Fruit fly (Drosophila melanogaster) whole organism, embryonic: ENCODE results near the gene baf.
A peak's percentile ranks its signal among the peaks of the same experiment; 100 is the strongest.

Source experiments
- Asciz ChIP-seq: fragments of 200-800 bp; sonication (Bioruptor generic); optimal IDR thresholded peaks from 2 replicates; lab custom pipeline; 2017; ENCODE audit warnings: missing biosample characterization, mild to moderate bottlenecking, missing genetic modification characterization, missing genetic modification reagents
- Bgb ChIP-seq: fragments of 200-800 bp; sonication (Bioruptor generic); IDR thresholded peaks from 2 replicates; pipeline ENCODE4 v1.3.6; 2022; ENCODE audit warnings: missing biosample characterization, missing genetic modification characterization; ENCODE audit not compliant: partially characterized antibody
- CG10366 ChIP-seq: fragments of 200-800 bp; sonication (Bioruptor generic); IDR thresholded peaks from 2 replicates; pipeline ENCODE4 v1.3.6; 2022; ENCODE audit warnings: missing biosample characterization, missing genetic modification characterization
- CG10543 ChIP-seq: fragments of 200-800 bp; sonication (Bioruptor generic); optimal IDR thresholded peaks from 3 replicates; lab custom pipeline; 2017; ENCODE audit warnings: missing biosample characterization, mild to moderate bottlenecking, missing genetic modification characterization, moderate library complexity
- CG10565 ChIP-seq: fragments of 200-800 bp; sonication (Bioruptor generic); optimal IDR thresholded peaks from 3 replicates; lab custom pipeline; 2016; ENCODE audit warnings: missing biosample characterization, mild to moderate bottlenecking, missing genetic modification characterization
- CG11696 ChIP-seq: fragments of 200-800 bp; sonication (Bioruptor generic); IDR thresholded peaks from 2 replicates; pipeline ENCODE4 v1.3.6; 2022; ENCODE audit warnings: missing biosample characterization, missing genetic modification characterization
- CG12659 ChIP-seq: fragments of 200-800 bp; sonication (Bioruptor generic); optimal IDR thresholded peaks from 3 replicates; lab custom pipeline; 2017; ENCODE audit warnings: mild to moderate bottlenecking, missing biosample characterization, missing genetic modification reagents, missing genetic modification characterization
- CG13123 ChIP-seq: fragments of 200-800 bp; sonication (Bioruptor generic); optimal IDR thresholded peaks from 2 replicates; lab custom pipeline; 2016; ENCODE audit warnings: missing biosample characterization, missing genetic modification characterization
- CG13296 ChIP-seq: fragments of 200-800 bp; sonication (Bioruptor generic); optimal IDR thresholded peaks from 3 replicates; lab custom pipeline; 2018; ENCODE audit warnings: missing biosample characterization, mild to moderate bottlenecking, missing genetic modification characterization
- CG14860 ChIP-seq: fragments of 200-800 bp; sonication (Bioruptor generic); IDR thresholded peaks from 3 replicates; pipeline ENCODE4 v1.3.6; 2022; ENCODE audit warnings: missing biosample characterization, missing genetic modification characterization; ENCODE audit not compliant: partially characterized antibody
- CG15479 ChIP-seq: fragments of 200-800 bp; sonication (Bioruptor generic); optimal IDR thresholded peaks from 3 replicates; lab custom pipeline; 2019; ENCODE audit warnings: missing biosample characterization, mild to moderate bottlenecking, missing genetic modification characterization, moderate library complexity
- CG1603 ChIP-seq: fragments of 200-800 bp; sonication (Bioruptor generic); optimal IDR thresholded peaks from 2 replicates; lab custom pipeline; 2019; ENCODE audit warnings: missing biosample characterization, mild to moderate bottlenecking, missing genetic modification characterization, moderate library complexity
- CG16779 ChIP-seq: fragments of 200-800 bp; sonication (Bioruptor generic); IDR thresholded peaks from 2 replicates; pipeline ENCODE4 v1.3.6; 2022; ENCODE audit warnings: missing biosample characterization, missing genetic modification characterization
- CG18599 ChIP-seq: fragments of 200-800 bp; sonication (Bioruptor generic); optimal IDR thresholded peaks from 3 replicates; lab custom pipeline; 2017; ENCODE audit warnings: missing biosample characterization, missing genetic modification characterization, mild to moderate bottlenecking, moderate library complexity, missing genetic modification reagents
- CG2712 ChIP-seq: fragments of 200-800 bp; optimal IDR thresholded peaks from 3 replicates; lab custom pipeline; 2019; ENCODE audit warnings: missing biosample characterization, mild to moderate bottlenecking, missing genetic modification characterization, moderate library complexity
- CG30403 ChIP-seq: fragments of 200-800 bp; sonication (Bioruptor generic); optimal IDR thresholded peaks from 3 replicates; lab custom pipeline; 2016; ENCODE audit warnings: missing biosample characterization, missing genetic modification characterization
- CG4854 ChIP-seq: fragments of 200-800 bp; sonication (Bioruptor generic); optimal IDR thresholded peaks from 2 replicates; lab custom pipeline; 2016; ENCODE audit warnings: missing biosample characterization, missing genetic modification characterization, inconsistent platforms
- CG6683 ChIP-seq: fragments of 200-800 bp; sonication (Bioruptor generic); optimal IDR thresholded peaks from 2 replicates; lab custom pipeline; 2017; ENCODE audit warnings: missing biosample characterization, mild to moderate bottlenecking, missing genetic modification characterization, missing genetic modification reagents
- CG6689 ChIP-seq: fragments of 200-800 bp; sonication (Bioruptor generic); IDR thresholded peaks from 2 replicates; pipeline ENCODE4 v1.3.6; 2022; ENCODE audit warnings: missing biosample characterization, missing genetic modification characterization
- CG7786 ChIP-seq: fragments of 200-800 bp; sonication (Bioruptor generic); optimal IDR thresholded peaks from 2 replicates; lab custom pipeline; 2016; ENCODE audit warnings: missing biosample characterization, missing genetic modification characterization
- CG8290 ChIP-seq, 3 experiments: fragments of 200-800 bp; sonication (Bioruptor generic); optimal IDR thresholded peaks; 2 replicates each; lab custom pipeline; 2016 to 2019; ENCODE audit warnings: missing biosample characterization in 3 of 3, missing genetic modification characterization in 3 of 3, mild to moderate bottlenecking in 2 of 3, moderate library complexity in 1 of 3
- CG9817 ChIP-seq: fragments of 200-800 bp; sonication (Bioruptor generic); optimal IDR thresholded peaks from 2 replicates; lab custom pipeline; 2018; ENCODE audit warnings: missing biosample characterization, mild to moderate bottlenecking, missing genetic modification characterization, moderate library complexity
- CHES-1-like ChIP-seq: fragments of 200-800 bp; sonication (Bioruptor generic); optimal IDR thresholded peaks from 2 replicates; lab custom pipeline; 2016; ENCODE audit warnings: missing biosample characterization, missing genetic modification characterization
- Dad ChIP-seq: fragments of 200-800 bp; sonication (Bioruptor generic); optimal IDR thresholded peaks from 3 replicates; lab custom pipeline; 2016; ENCODE audit warnings: missing biosample characterization, missing genetic modification characterization
- Dll ChIP-seq: fragments of 200-800 bp; sonication (Bioruptor generic); IDR thresholded peaks from 4 replicates; pipeline ENCODE4 v1.3.6; 2022; ENCODE audit warnings: missing biosample characterization, missing genetic modification characterization; ENCODE audit not compliant: partially characterized antibody
- Fer1 ChIP-seq: fragments of 200-800 bp; sonication (Bioruptor generic); optimal IDR thresholded peaks from 2 replicates; lab custom pipeline; 2017; ENCODE audit warnings: missing biosample characterization, mild to moderate bottlenecking, missing genetic modification characterization
- Gug ChIP-seq: fragments of 200-800 bp; sonication (Bioruptor generic); IDR thresholded peaks from 4 replicates; pipeline ENCODE4 v1.3.6; 2022; ENCODE audit warnings: missing biosample characterization, missing genetic modification characterization
- HmgZ ChIP-seq: fragments of 200-800 bp; sonication (Bioruptor generic); optimal IDR thresholded peaks from 2 replicates; lab custom pipeline; 2018; ENCODE audit warnings: missing biosample characterization, mild to moderate bottlenecking, missing genetic modification characterization
- Med ChIP-seq: fragments of 200-800 bp; sonication (Bioruptor generic); peaks from one replicate; lab custom pipeline; 2016; ENCODE audit warnings: missing biosample characterization, missing genetic modification characterization, mild to moderate bottlenecking, inconsistent platforms, moderate library complexity
- Mes4 ChIP-seq: fragments of 200-800 bp; sonication (Bioruptor generic); optimal IDR thresholded peaks from 2 replicates; lab custom pipeline; 2016; ENCODE audit warnings: missing biosample characterization, missing genetic modification characterization
- Sox102F ChIP-seq: fragments of 200-800 bp; sonication (Bioruptor generic); optimal IDR thresholded peaks from 2 replicates; lab custom pipeline; 2018; ENCODE audit warnings: missing biosample characterization, mild to moderate bottlenecking, missing genetic modification characterization, moderate library complexity
- Trl ChIP-seq, 3 experiments: fragments of >200 bp in 2 of 3; fragments of 200-800 bp in 1 of 3; sonication (Bioruptor generic) in 1 of 3; optimal IDR thresholded peaks; 2 replicates in 1 of 3; 3 replicates in 2 of 3; lab custom pipeline; 2016 to 2017; ENCODE audit warnings: missing biosample characterization in 1 of 3, missing genetic modification characterization in 1 of 3
- bsh ChIP-seq, 2 experiments: fragments of 200-800 bp; sonication (Bioruptor generic); optimal IDR thresholded peaks; 2 replicates each; lab custom pipeline; 2017 to 2018; ENCODE audit warnings: mild to moderate bottlenecking in 2 of 2, missing biosample characterization in 2 of 2, missing genetic modification characterization in 2 of 2, moderate library complexity in 1 of 2
- caup ChIP-seq: fragments of 200-800 bp; sonication (Bioruptor generic); optimal IDR thresholded peaks from 3 replicates; lab custom pipeline; 2017; ENCODE audit warnings: missing biosample characterization, mild to moderate bottlenecking, missing genetic modification characterization, moderate library complexity; ENCODE audit not compliant: severe bottlenecking
- dimm ChIP-seq: fragments of 200-800 bp; sonication (Bioruptor generic); IDR thresholded peaks from 2 replicates; pipeline ENCODE4 v1.3.6; 2022; ENCODE audit warnings: missing biosample characterization, missing genetic modification characterization
- en ChIP-seq: fragments of 200-800 bp; sonication (Bioruptor generic); optimal IDR thresholded peaks from 2 replicates; lab custom pipeline; 2016; ENCODE audit warnings: missing biosample characterization, missing genetic modification characterization
- gce ChIP-seq: fragments of 200-800 bp; sonication (Bioruptor generic); IDR thresholded peaks from 3 replicates; pipeline ENCODE4 v1.3.6; 2022; ENCODE audit warnings: missing biosample characterization, missing genetic modification characterization
- gfzf ChIP-seq: fragments of 200-800 bp; sonication (Bioruptor generic); optimal IDR thresholded peaks from 2 replicates; lab custom pipeline; 2016; ENCODE audit warnings: missing biosample characterization, mild to moderate bottlenecking, missing genetic modification characterization, moderate library complexity
- grn ChIP-seq: fragments of 200-800 bp; sonication (Bioruptor generic); optimal IDR thresholded peaks from 3 replicates; lab custom pipeline; 2017; ENCODE audit warnings: missing biosample characterization, missing genetic modification characterization
- gsb-n ChIP-seq: fragments of 200-800 bp; sonication (Bioruptor generic); optimal IDR thresholded peaks from 3 replicates; lab custom pipeline; 2018; ENCODE audit warnings: missing biosample characterization, mild to moderate bottlenecking, missing genetic modification characterization
- otp ChIP-seq: fragments of 200-800 bp; sonication (Bioruptor generic); IDR thresholded peaks from 3 replicates; pipeline ENCODE4, ENCODE4 v1.3.6; 2022; ENCODE audit warnings: missing biosample characterization, missing genetic modification characterization
- p53 ChIP-seq: fragments of 200-800 bp; sonication (Bioruptor generic); optimal IDR thresholded peaks from 2 replicates; lab custom pipeline; 2016; ENCODE audit warnings: missing biosample characterization, missing genetic modification characterization
- pan ChIP-seq, 4 experiments: fragments of >200 bp in 3 of 4; fragments of 200-800 bp in 1 of 4; sonication (Bioruptor generic) in 1 of 4; optimal IDR thresholded peaks in 3 of 4; IDR thresholded peaks in 1 of 4; 2 replicates each; pipeline versions ENCODE4 v1.3.6 to Lab custom; 2017 to 2022; ENCODE audit warnings: missing biosample characterization in 2 of 4, missing genetic modification characterization in 2 of 4, mixed read lengths in 1 of 4
- ranshi ChIP-seq: fragments of 200-800 bp; sonication (Bioruptor generic); IDR thresholded peaks from 2 replicates; pipeline ENCODE4 v1.3.6; 2022; ENCODE audit warnings: missing biosample characterization, missing genetic modification characterization
- sima ChIP-seq: fragments of 200-800 bp; sonication (Bioruptor generic); optimal IDR thresholded peaks from 2 replicates; lab custom pipeline; 2016; ENCODE audit warnings: missing biosample characterization, missing genetic modification characterization
- sob ChIP-seq: fragments of 200-800 bp; sonication (Bioruptor generic); IDR thresholded peaks from 2 replicates; pipeline ENCODE4 v1.3.6; 2022; ENCODE audit warnings: missing biosample characterization, missing genetic modification characterization
- sr ChIP-seq: fragments of 200-800 bp; sonication (Bioruptor generic); IDR thresholded peaks from 3 replicates; pipeline ENCODE4 v1.3.6; 2022; ENCODE audit warnings: missing biosample characterization, missing genetic modification characterization
- tap ChIP-seq: fragments of 200-800 bp; optimal IDR thresholded peaks from 3 replicates; lab custom pipeline; 2019; ENCODE audit warnings: missing biosample characterization, mild to moderate bottlenecking, missing genetic modification characterization, moderate library complexity
- zf30C ChIP-seq: fragments of 200-800 bp; sonication (Bioruptor generic); optimal IDR thresholded peaks from 3 replicates; lab custom pipeline; 2018; ENCODE audit warnings: missing biosample characterization, mild to moderate bottlenecking, missing genetic modification characterization

The baf gene

DNA sequence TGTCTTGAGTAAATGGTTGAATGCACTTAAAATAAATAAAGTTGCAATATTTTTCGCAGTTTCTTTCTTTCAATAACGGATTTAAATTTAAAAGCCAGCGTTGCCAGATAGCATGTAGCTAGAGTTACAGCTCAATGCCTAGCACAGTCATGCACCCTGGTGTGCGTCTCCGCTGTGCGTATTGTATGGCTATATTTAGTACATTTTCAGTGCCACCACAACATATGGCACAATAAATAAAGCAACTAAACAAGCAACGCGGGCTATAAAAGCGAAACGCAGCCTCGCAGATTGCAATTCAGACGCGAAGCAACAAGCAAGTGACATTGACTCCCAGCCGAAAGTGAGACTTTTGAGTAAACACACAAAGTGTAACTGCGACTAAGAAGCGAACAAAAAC lies 30.6 kb upstream of the baf start, which contains the start of gene Sirup (continued):
- no peak for TF ChIP-seq pan (optimal IDR thresholded peaks at IDR 0.05; lab: Kevin White, UChicago)
- TF ChIP-seq pan (GFP tag; optimal IDR thresholded peaks at IDR 0.05 in 1 of 2, IDR thresholded peaks at IDR 0.05 in 1 of 2), result no peak
- TF ChIP-seq CG13123 (GFP tag; lab: Kevin White, UChicago), result no peak
- no peak for TF ChIP-seq CG8290 (GFP tag; optimal IDR thresholded peaks at IDR 0.05; lab: Kevin White, UChicago)
- peak in 1 of 2 experiments; percentile 28 for TF ChIP-seq CG8290 (tag; optimal IDR thresholded peaks at IDR 0.05; lab: Kevin White, UChicago)
- no peak for TF ChIP-seq ranshi (GFP tag; lab: Robert Waterston, UW)
- peak; percentile 56 for TF ChIP-seq Med (GFP tag; lab: Kevin White, UChicago)
- TF ChIP-seq CG10565 (GFP tag; lab: Kevin White, UChicago), result no peak
- TF ChIP-seq CG14860 (GFP tag; lab: Robert Waterston, UW), result no peak
- TF ChIP-seq gfzf (GFP tag; lab: Kevin White, UChicago), result peak; percentile 91
- peak; percentile 68 for TF ChIP-seq sob (GFP tag; lab: Robert Waterston, UW)
- no peak for TF ChIP-seq CG30403 (GFP tag; lab: Kevin White, UChicago)
- no peak for TF ChIP-seq Trl (optimal IDR thresholded peaks at IDR 0.05; lab: Kevin White, UChicago)
- TF ChIP-seq Trl (GFP tag; optimal IDR thresholded peaks at IDR 0.05; lab: Kevin White, UChicago), result no peak
- TF ChIP-seq CG7786 (GFP tag; lab: Kevin White, UChicago), result no peak
- TF ChIP-seq Dll (GFP tag; lab: Robert Waterston, UW), result peak; percentile 19; the same call in 1 of the 4 replicates
- TF ChIP-seq sima (GFP tag; lab: Kevin White, UChicago), result no peak
- TF ChIP-seq sr (GFP tag; lab: Robert Waterston, UW), result 0 out of 3 replicates have a peak, but pooled peaks have one; percentile 15
- TF ChIP-seq bsh (GFP tag; optimal IDR thresholded peaks at IDR 0.05; lab: Kevin White, UChicago), result no peak
- TF ChIP-seq HmgZ (tag; lab: Kevin White, UChicago), result peak; percentile 52
- TF ChIP-seq dimm (GFP tag; lab: Robert Waterston, UW), result no peak
- peak; percentile 31 for TF ChIP-seq CG2712 (tag; lab: Kevin White, UChicago)
- no peak for TF ChIP-seq gsb-n (tag; lab: Kevin White, UChicago)
- no peak for TF ChIP-seq CG10366 (GFP tag; lab: Robert Waterston, UW)
- TF ChIP-seq gce, result no peak
- TF ChIP-seq CG1603 (tag; lab: Kevin White, UChicago), result peak; percentile 60
- peak; percentile 7 for TF ChIP-seq CHES-1-like (GFP tag; lab: Kevin White, UChicago)
- TF ChIP-seq caup, result no peak
- no peak for TF ChIP-seq CG6689 (GFP tag; lab: Robert Waterston, UW)
- TF ChIP-seq CG18599 (GFP tag; lab: Kevin White, UChicago), result no peak
- TF ChIP-seq Dad (GFP tag; lab: Kevin White, UChicago), result no peak
- TF ChIP-seq Asciz (GFP tag; lab: Kevin White, UChicago), result no peak
- TF ChIP-seq zf30C, result no peak
- TF ChIP-seq Fer1 (GFP tag; lab: Kevin White, UChicago), result peak; percentile 9
- TF ChIP-seq CG12659 (GFP tag; lab: Kevin White, UChicago), result peak; percentile 32
- TF ChIP-seq CG9817 (tag; lab: Kevin White, UChicago), result no peak
- no peak for TF ChIP-seq CG6683 (GFP tag; lab: Kevin White, UChicago)
- no peak for TF ChIP-seq grn (GFP tag; lab: Kevin White, UChicago)
- TF ChIP-seq Gug (GFP tag; lab: Robert Waterston, UW), result no peak
- TF ChIP-seq CG11696 (GFP tag; lab: Robert Waterston, UW), result no peak
- peak; percentile 55; the same call in 1 of the 2 replicates for TF ChIP-seq Bgb (GFP tag; lab: Robert Waterston, UW)
- TF ChIP-seq CG15479, result peak; percentile 37
- no peak for TF ChIP-seq CG4854 (GFP tag; lab: Kevin White, UChicago)
- no peak for TF ChIP-seq Mes4 (GFP tag; lab: Kevin White, UChicago)
- no peak for TF ChIP-seq otp
- TF ChIP-seq CG16779, result no peak
- no peak for TF ChIP-seq CG10543
- no peak for TF ChIP-seq en (GFP tag; lab: Kevin White, UChicago)
- no peak for TF ChIP-seq CG13296 (GFP tag; lab: Kevin White, UChicago)
- TF ChIP-seq tap, result no peak
- no peak for TF ChIP-seq p53
- TF ChIP-seq Sox102F (GFP tag; lab: Kevin White, UChicago), result no peak
